Fruit fly (Drosophila melanogaster) whole organism, prepupa: Measurements from ENCODE around the gene beta-PheRS.

ENCODE experiments used
- Blimp-1 ChIP-seq: fragments of 200-800 bp; sonication (Bioruptor generic); optimal IDR thresholded peaks from 3 replicates; lab custom pipeline; 2017; ENCODE audit warnings: missing biosample characterization, missing genetic modification characterization, mild to moderate bottlenecking, moderate library complexity, missing genetic modification reagents
- CG10631 ChIP-seq: fragments of 200-800 bp; sonication (Bioruptor generic); optimal IDR thresholded peaks from 2 replicates; lab custom pipeline; 2016; ENCODE audit warnings: missing biosample characterization, missing genetic modification characterization
- CG10669 ChIP-seq: fragments of 200-800 bp; sonication (Bioruptor generic); optimal IDR thresholded peaks from 3 replicates; lab custom pipeline; 2018; ENCODE audit warnings: missing biosample characterization, mild to moderate bottlenecking, missing genetic modification characterization, moderate library complexity
- CG11294 ChIP-seq: fragments of 200-800 bp; sonication (Bioruptor generic); IDR thresholded peaks from 2 replicates; pipeline ENCODE4 v1.3.6; 2022; ENCODE audit warnings: missing biosample characterization, missing genetic modification characterization
- CG11762 ChIP-seq: fragments of 200-800 bp; sonication (Bioruptor generic); optimal IDR thresholded peaks from 3 replicates; lab custom pipeline; 2016; ENCODE audit warnings: missing biosample characterization, missing genetic modification characterization; ENCODE audit not compliant: insufficient read depth
- CG15336 ChIP-seq: fragments of 200-800 bp; sonication (Bioruptor generic); IDR thresholded peaks from 2 replicates; pipeline ENCODE4 v1.3.6; 2022; ENCODE audit warnings: missing biosample characterization, missing genetic modification characterization
- CG1621 ChIP-seq: fragments of 200-800 bp; sonication (Bioruptor generic); optimal IDR thresholded peaks from 3 replicates; lab custom pipeline; 2018; ENCODE audit warnings: missing biosample characterization, mild to moderate bottlenecking, missing genetic modification characterization
- CG16779 ChIP-seq: fragments of 200-800 bp; sonication (Bioruptor generic); optimal IDR thresholded peaks from 3 replicates; lab custom pipeline; 2017; ENCODE audit warnings: missing biosample characterization, mild to moderate bottlenecking, missing genetic modification characterization
- CG31627 ChIP-seq: fragments of 200-800 bp; sonication (Bioruptor generic); optimal IDR thresholded peaks from 3 replicates; lab custom pipeline; 2016; ENCODE audit warnings: missing biosample characterization, missing genetic modification characterization
- CG32006 ChIP-seq: fragments of 200-800 bp; sonication (Bioruptor generic); optimal IDR thresholded peaks from 3 replicates; lab custom pipeline; 2017; ENCODE audit warnings: missing biosample characterization, mild to moderate bottlenecking, missing genetic modification characterization
- CG34406 ChIP-seq: fragments of 200-800 bp; sonication (Bioruptor generic); optimal IDR thresholded peaks from 3 replicates; lab custom pipeline; 2016; ENCODE audit warnings: missing biosample characterization, missing genetic modification characterization
- CG3919 ChIP-seq: fragments of 200-800 bp; sonication (Bioruptor generic); optimal IDR thresholded peaks from 3 replicates; lab custom pipeline; 2016; ENCODE audit warnings: missing biosample characterization, missing genetic modification characterization
- CG4318 ChIP-seq: fragments of 200-800 bp; sonication (Bioruptor generic); optimal IDR thresholded peaks from 3 replicates; lab custom pipeline; 2017; ENCODE audit warnings: missing biosample characterization, mild to moderate bottlenecking, missing genetic modification characterization
- CG6276 ChIP-seq: fragments of 200-800 bp; sonication (Bioruptor generic); optimal IDR thresholded peaks from 2 replicates; lab custom pipeline; 2017; ENCODE audit warnings: missing biosample characterization, mild to moderate bottlenecking, missing genetic modification characterization
- CG6792 ChIP-seq: fragments of 200-800 bp; sonication (Bioruptor generic); optimal IDR thresholded peaks from 3 replicates; lab custom pipeline; 2016; ENCODE audit warnings: missing biosample characterization, missing genetic modification characterization
- CG6808 ChIP-seq: fragments of 200-800 bp; sonication (Bioruptor generic); optimal IDR thresholded peaks from 3 replicates; lab custom pipeline; 2017; ENCODE audit warnings: missing biosample characterization, missing genetic modification characterization, mild to moderate bottlenecking, moderate library complexity, missing genetic modification reagents
- CG6854 ChIP-seq: fragments of 200-800 bp; sonication (Bioruptor generic); optimal IDR thresholded peaks from 2 replicates; lab custom pipeline; 2017; ENCODE audit warnings: missing biosample characterization, mild to moderate bottlenecking, missing genetic modification characterization
- CG7368 ChIP-seq: fragments of 200-800 bp; sonication (Bioruptor generic); optimal IDR thresholded peaks from 3 replicates; lab custom pipeline; 2016; ENCODE audit warnings: missing biosample characterization, missing genetic modification characterization
- CG8119 ChIP-seq: fragments of 200-800 bp; sonication (Bioruptor generic); IDR thresholded peaks from 3 replicates; pipeline ENCODE4 v1.3.6; 2022; ENCODE audit warnings: missing biosample characterization, missing genetic modification characterization
- CG8319 ChIP-seq: fragments of 200-800 bp; sonication (Bioruptor generic); optimal IDR thresholded peaks from 3 replicates; lab custom pipeline; 2016; ENCODE audit warnings: missing biosample characterization, missing genetic modification characterization
- CG9139 ChIP-seq: fragments of 200-800 bp; sonication (Bioruptor generic); optimal IDR thresholded peaks from 3 replicates; lab custom pipeline; 2017; ENCODE audit warnings: missing biosample characterization, mild to moderate bottlenecking, missing genetic modification characterization
- Eip75B ChIP-seq: fragments of 200-800 bp; sonication (Bioruptor generic); optimal IDR thresholded peaks from 3 replicates; lab custom pipeline; 2016; ENCODE audit warnings: missing biosample characterization, missing genetic modification characterization
- Eip78C ChIP-seq: fragments of 200-800 bp; sonication (Bioruptor generic); peaks from one replicate; lab custom pipeline; 2016; ENCODE audit warnings: missing biosample characterization, missing genetic modification characterization
- Ets21C ChIP-seq: fragments of 200-800 bp; sonication (Bioruptor generic); optimal IDR thresholded peaks from 3 replicates; lab custom pipeline; 2016; ENCODE audit warnings: missing biosample characterization, missing genetic modification characterization
- Ets96B ChIP-seq: fragments of 200-800 bp; optimal IDR thresholded peaks from 2 replicates; lab custom pipeline; 2019; ENCODE audit warnings: missing biosample characterization, mild to moderate bottlenecking, missing genetic modification characterization, moderate library complexity
- Gug ChIP-seq: fragments of 200-800 bp; sonication (Bioruptor generic); IDR thresholded peaks from 2 replicates; pipeline ENCODE4 v1.3.6; 2022; ENCODE audit warnings: missing biosample characterization, missing genetic modification characterization
- Hr38 ChIP-seq: sonication (Bioruptor generic); optimal IDR thresholded peaks from 2 replicates; lab custom pipeline; 2016; ENCODE audit warnings: missing biosample characterization, missing genetic modification characterization
- Hr39 ChIP-seq: fragments of 200-800 bp; sonication (Bioruptor generic); optimal IDR thresholded peaks from 2 replicates; lab custom pipeline; 2016; ENCODE audit warnings: missing biosample characterization, missing genetic modification characterization
- Hr4 ChIP-seq: fragments of 200-800 bp; sonication (Bioruptor generic); optimal IDR thresholded peaks from 3 replicates; lab custom pipeline; 2016; ENCODE audit warnings: missing biosample characterization, missing genetic modification characterization
- Lpt ChIP-seq: fragments of 200-800 bp; sonication (Bioruptor generic); optimal IDR thresholded peaks from 3 replicates; lab custom pipeline; 2016; ENCODE audit warnings: missing biosample characterization, missing genetic modification characterization
- Met ChIP-seq: fragments of 200-800 bp; sonication (Bioruptor generic); optimal IDR thresholded peaks from 3 replicates; lab custom pipeline; 2016; ENCODE audit warnings: missing biosample characterization, missing genetic modification characterization
- OdsH ChIP-seq: fragments of 200-800 bp; sonication (Bioruptor generic); optimal IDR thresholded peaks from 3 replicates; lab custom pipeline; 2016; ENCODE audit warnings: missing biosample characterization, missing genetic modification characterization
- Smox ChIP-seq: fragments of 200-800 bp; sonication (Bioruptor generic); optimal IDR thresholded peaks from 3 replicates; lab custom pipeline; 2016; ENCODE audit warnings: missing biosample characterization, missing genetic modification characterization
- Sox102F ChIP-seq: fragments of 200-800 bp; sonication (Bioruptor generic); optimal IDR thresholded peaks from 2 replicates; lab custom pipeline; 2016; ENCODE audit warnings: missing biosample characterization, mild to moderate bottlenecking, missing genetic modification characterization
- Sox14 ChIP-seq: fragments of 200-800 bp; sonication (Bioruptor generic); optimal IDR thresholded peaks from 3 replicates; lab custom pipeline; 2016; ENCODE audit warnings: missing biosample characterization, missing genetic modification characterization
- achi ChIP-seq: fragments of 200-800 bp; sonication (Bioruptor generic); optimal IDR thresholded peaks from 3 replicates; lab custom pipeline; 2016; ENCODE audit warnings: missing biosample characterization, missing genetic modification characterization
- acj6 ChIP-seq: fragments of 200-800 bp; sonication (Bioruptor generic); optimal IDR thresholded peaks from 3 replicates; lab custom pipeline; 2016; ENCODE audit warnings: missing biosample characterization, missing genetic modification characterization
- cyc ChIP-seq: fragments of 200-800 bp; sonication (Bioruptor generic); optimal IDR thresholded peaks from 3 replicates; lab custom pipeline; 2016; ENCODE audit warnings: missing biosample characterization, missing genetic modification characterization
- dsx ChIP-seq: fragments of 200-800 bp; optimal IDR thresholded peaks from 3 replicates; lab custom pipeline; 2019; ENCODE audit warnings: missing biosample characterization, mild to moderate bottlenecking, missing genetic modification characterization, moderate library complexity; ENCODE audit not compliant: poor library complexity, severe bottlenecking
- esn ChIP-seq: fragments of 200-800 bp; sonication (Bioruptor generic); optimal IDR thresholded peaks from 2 replicates; lab custom pipeline; 2016; ENCODE audit warnings: missing biosample characterization, mild to moderate bottlenecking, missing genetic modification characterization, moderate library complexity
- fd59A ChIP-seq: fragments of 200-800 bp; sonication (Bioruptor generic); optimal IDR thresholded peaks from 2 replicates; lab custom pipeline; 2017; ENCODE audit warnings: missing biosample characterization, mild to moderate bottlenecking, missing genetic modification characterization, missing genetic modification reagents
- fd85E ChIP-seq: fragments of 200-800 bp; sonication (Bioruptor generic); optimal IDR thresholded peaks from 3 replicates; lab custom pipeline; 2016; ENCODE audit warnings: missing biosample characterization, missing genetic modification characterization
- fkh ChIP-seq: fragments of 200-800 bp; sonication (Bioruptor generic); optimal IDR thresholded peaks from 3 replicates; lab custom pipeline; 2017; ENCODE audit warnings: missing biosample characterization, mild to moderate bottlenecking, missing genetic modification characterization, moderate library complexity
- lz ChIP-seq: fragments of 200-800 bp; sonication (Bioruptor generic); optimal IDR thresholded peaks from 3 replicates; lab custom pipeline; 2016; ENCODE audit warnings: missing biosample characterization, missing genetic modification characterization
- pdm3 ChIP-seq: fragments of 200-800 bp; sonication (Bioruptor generic); optimal IDR thresholded peaks from 3 replicates; lab custom pipeline; 2016; ENCODE audit warnings: missing biosample characterization, missing genetic modification characterization
- salr ChIP-seq, 2 experiments: fragments of 200-800 bp; sonication (Bioruptor generic); optimal IDR thresholded peaks; 3 replicates each; lab custom pipeline; 2016 to 2018; ENCODE audit warnings: missing biosample characterization in 2 of 2, missing genetic modification characterization in 2 of 2, mild to moderate bottlenecking in 1 of 2
- spab ChIP-seq: fragments of 200-800 bp; sonication (Bioruptor generic); optimal IDR thresholded peaks from 2 replicates; lab custom pipeline; 2017; ENCODE audit warnings: missing biosample characterization, mild to moderate bottlenecking, missing genetic modification characterization, missing genetic modification reagents
- ss ChIP-seq, 2 experiments: fragments of 200-800 bp; sonication (Bioruptor generic); optimal IDR thresholded peaks; 2 replicates in 1 of 2; 3 replicates in 1 of 2; lab custom pipeline; 2017 to 2018; ENCODE audit warnings: mild to moderate bottlenecking in 2 of 2, missing biosample characterization in 2 of 2, missing genetic modification characterization in 2 of 2, moderate library complexity in 1 of 2
- svp ChIP-seq: fragments of 200-800 bp; sonication (Bioruptor generic); peaks from one replicate; lab custom pipeline; 2016; ENCODE audit warnings: missing biosample characterization, missing genetic modification characterization
- topi ChIP-seq: fragments of 200-800 bp; sonication (Bioruptor generic); optimal IDR thresholded peaks from 3 replicates; lab custom pipeline; 2016; ENCODE audit warnings: missing biosample characterization, missing genetic modification characterization

The beta-PheRS gene

dm6 chr3R:24230423-24231205, 21.9 kb downstream of the beta-PheRS start, which contains the start of gene mask:
TSS of gene mask (plus strand) at chr3R:24230562.
- TF ChIP-seq CG10631 (GFP tag; lab: Kevin White, UChicago), result peak; percentile 37
- no peak; the same call in 1 of the 2 replicates for TF ChIP-seq Gug (GFP tag; lab: Robert Waterston, UW)
- peak; percentile 79 for TF ChIP-seq lz (GFP tag; lab: Kevin White, UChicago)
- peak; percentile 54 for TF ChIP-seq Blimp-1 (GFP tag; lab: Kevin White, UChicago)
- TF ChIP-seq CG8119, result peak; percentile 27; the same call in 1 of the 3 replicates
- peak; percentile 51 for TF ChIP-seq CG7368 (GFP tag; lab: Kevin White, UChicago)
- peak; percentile 71 for TF ChIP-seq acj6 (GFP tag; lab: Kevin White, UChicago)
- peak; percentile 79 for TF ChIP-seq Hr39 (GFP tag; lab: Kevin White, UChicago)
- TF ChIP-seq topi, result peak; percentile 77
- TF ChIP-seq CG6854, result peak; percentile 88
- TF ChIP-seq dsx (GFP tag; lab: Kevin White, UChicago), result no peak
- peak; percentile 45 for TF ChIP-seq Ets21C (GFP tag; lab: Kevin White, UChicago)
- peak; percentile 65 to 79 for TF ChIP-seq salr (GFP tag; optimal IDR thresholded peaks at IDR 0.05; lab: Kevin White, UChicago)
- peak; percentile 79 for TF ChIP-seq Eip75B (GFP tag; lab: Kevin White, UChicago)
- TF ChIP-seq esn (GFP tag; lab: Kevin White, UChicago), result peak; percentile 86
- peak; percentile 89 for TF ChIP-seq Eip78C (GFP tag; lab: Kevin White, UChicago)
- TF ChIP-seq CG10669, result peak; percentile 54
- TF ChIP-seq CG6276 (GFP tag; lab: Kevin White, UChicago), result no peak
- no peak for TF ChIP-seq pdm3 (GFP tag; lab: Kevin White, UChicago)
- peak; percentile 38 for TF ChIP-seq Sox14 (GFP tag; lab: Kevin White, UChicago)
- peak; percentile 23 for TF ChIP-seq CG1621
- TF ChIP-seq CG4318, result no peak
- no peak for TF ChIP-seq Hr38
- TF ChIP-seq Met (GFP tag; lab: Kevin White, UChicago), result peak; percentile 83
- no peak for TF ChIP-seq CG32006 (GFP tag; lab: Kevin White, UChicago)
- peak; percentile 25 for TF ChIP-seq CG6808 (GFP tag; lab: Kevin White, UChicago)
- TF ChIP-seq Sox102F, result peak; percentile 67
- no peak for TF ChIP-seq CG16779 (tag; lab: Kevin White, UChicago)
- no peak for TF ChIP-seq Hr4 (GFP tag; lab: Kevin White, UChicago)
- TF ChIP-seq fd85E, result no peak
- peak; percentile 81 for TF ChIP-seq CG3919 (GFP tag; lab: Kevin White, UChicago)
- TF ChIP-seq spab, result peak; percentile 14
- peak; percentile 34 for TF ChIP-seq CG11762 (GFP tag; lab: Kevin White, UChicago)
- peak; percentile 43 for TF ChIP-seq CG6792 (GFP tag; lab: Kevin White, UChicago)
- no peak for TF ChIP-seq svp (GFP tag; lab: Kevin White, UChicago)
- TF ChIP-seq cyc (GFP tag; lab: Kevin White, UChicago), result peak; percentile 81
- TF ChIP-seq ss (GFP tag; optimal IDR thresholded peaks at IDR 0.05; lab: Kevin White, UChicago), result peak; percentile 5 to 67
- no peak for TF ChIP-seq Smox (GFP tag; lab: Kevin White, UChicago)
- peak; percentile 42 for TF ChIP-seq fd59A (GFP tag; lab: Kevin White, UChicago)
- TF ChIP-seq CG34406 (GFP tag; lab: Kevin White, UChicago), result peak; percentile 74
- peak; percentile 86 for TF ChIP-seq fkh (GFP tag; lab: Kevin White, UChicago)
- peak; percentile 71 for TF ChIP-seq CG8319 (GFP tag; lab: Kevin White, UChicago)
- TF ChIP-seq CG15336, result 0 out of 2 replicates have a peak, but pooled peaks have one; percentile 11
- TF ChIP-seq CG11294 (GFP tag; lab: Robert Waterston, UW), result no peak
- TF ChIP-seq Ets96B (tag; lab: Kevin White, UChicago), result peak; percentile 29
- peak; percentile 62 for TF ChIP-seq achi
- TF ChIP-seq CG9139 (GFP tag; lab: Kevin White, UChicago), result peak; percentile 76
- TF ChIP-seq Lpt (GFP tag; lab: Kevin White, UChicago), result no peak
- peak; percentile 76 for TF ChIP-seq CG31627 (GFP tag; lab: Kevin White, UChicago)
- TF ChIP-seq OdsH (GFP tag; lab: Kevin White, UChicago), result peak; percentile 72
